Worm (Caenorhabditis elegans): ENCODE results near the gene F43C11.2.

F43C11.2 gene

DNA sequence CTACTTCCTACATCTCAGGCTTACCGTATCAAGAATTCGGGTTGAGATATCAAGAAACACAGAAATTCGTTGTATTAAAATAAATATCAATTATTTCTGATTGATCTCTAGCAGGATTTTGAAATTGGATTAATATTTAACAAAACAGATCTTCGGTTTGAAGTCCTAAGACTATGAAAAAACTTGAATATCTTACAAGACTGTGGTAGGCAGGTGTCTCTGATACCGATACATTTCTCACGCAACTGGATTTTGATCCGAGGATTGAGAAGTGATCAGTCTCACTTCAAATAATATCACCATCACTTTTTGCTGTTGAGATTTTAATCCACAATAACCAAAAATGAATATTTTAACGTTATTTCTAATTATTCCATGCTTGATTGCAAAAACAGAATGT lies 7.9 kb upstream of the F43C11.2 start, which contains the start of gene F43C11.4 (continued):
- TF ChIP-seq Y95B8A.8 (GFP tag; IDR thresholded peaks at IDR 0.05): no peak

DNA sequence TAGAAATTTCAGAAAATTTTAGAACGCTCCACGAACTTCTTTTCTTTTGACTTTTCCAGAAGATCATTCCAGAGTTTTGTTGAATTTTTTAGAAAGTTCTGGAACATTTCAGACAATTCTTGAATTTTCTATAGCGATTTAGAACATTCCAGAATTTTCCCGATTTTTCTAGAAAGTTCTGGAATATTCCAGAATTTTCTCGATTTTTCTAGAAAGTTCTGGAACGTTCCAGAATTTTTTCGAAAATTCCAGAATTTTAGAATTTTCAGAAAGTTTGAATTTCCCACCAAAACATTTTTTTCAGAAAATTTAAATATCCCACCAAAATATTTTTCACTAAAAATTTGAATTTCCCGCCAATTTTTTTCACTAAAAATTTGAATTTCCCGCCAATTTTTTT lies 6.6 kb upstream of the F43C11.2 start:
- peak; percentile 93 for TF ChIP-seq hsf-1 (GFP tag; IDR thresholded peaks at IDR 0.05)

DNA sequence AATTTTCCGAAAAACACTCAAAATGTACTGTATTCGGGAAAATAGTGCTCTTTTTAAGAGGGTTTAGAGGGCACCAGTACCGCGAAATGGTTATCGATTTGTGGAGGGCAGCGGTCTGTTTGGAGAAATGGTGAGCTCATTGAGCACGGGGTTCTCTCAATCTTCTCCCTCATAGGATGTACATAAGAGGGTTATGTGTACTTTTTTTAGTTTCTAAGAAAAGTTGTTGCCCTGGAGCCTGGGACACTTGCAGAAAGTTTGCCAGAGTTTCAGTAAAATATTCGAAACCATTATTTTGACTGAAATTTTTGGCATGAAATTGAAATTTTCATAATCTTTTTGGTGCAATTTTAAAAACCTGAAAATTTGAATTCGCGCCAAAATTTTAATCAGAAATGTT lies 2.0 kb upstream of the F43C11.2 start, which contains the start of gene F43C11.10:
TSS of gene F43C11.10 (minus strand) at position 101 of the 400 bp plus-strand sequence.
- TF ChIP-seq B0035.1 (tag; optimal IDR thresholded peaks at IDR 0.05) (no peak), ztf-3 (GFP tag; optimal IDR thresholded peaks at IDR 0.05) (no peak), egl-18 (GFP tag; IDR thresholded peaks at IDR 0.05) (no peak), F55B11.4 (tag; optimal IDR thresholded peaks at IDR 0.05; ENCODE audit: borderline replicate concordance, insufficient read depth) (no peak), ccch-3 (GFP tag; optimal IDR thresholded peaks at IDR 0.05) (no peak), attf-5 (GFP tag; optimal IDR thresholded peaks at IDR 0.05) (no peak), rec-8 (tag; optimal IDR thresholded peaks at IDR 0.05) (no peak), F49E8.2 (tag; optimal IDR thresholded peaks at IDR 0.05; ENCODE audit: insufficient read depth) (no peak), B0019.2 (GFP tag; conservative IDR thresholded peaks at IDR 0.05) (no peak), aptf-3 (GFP tag; IDR thresholded peaks at IDR 0.05) (no peak), T26A5.8 (tag; optimal IDR thresholded peaks at IDR 0.05) (no peak), ceh-58 (GFP tag; IDR thresholded peaks at IDR 0.05) (no peak), ceh-91 (GFP tag; IDR thresholded peaks at IDR 0.05) (no peak), cebp-2 (GFP tag; IDR thresholded peaks at IDR 0.05) (no peak)

DNA sequence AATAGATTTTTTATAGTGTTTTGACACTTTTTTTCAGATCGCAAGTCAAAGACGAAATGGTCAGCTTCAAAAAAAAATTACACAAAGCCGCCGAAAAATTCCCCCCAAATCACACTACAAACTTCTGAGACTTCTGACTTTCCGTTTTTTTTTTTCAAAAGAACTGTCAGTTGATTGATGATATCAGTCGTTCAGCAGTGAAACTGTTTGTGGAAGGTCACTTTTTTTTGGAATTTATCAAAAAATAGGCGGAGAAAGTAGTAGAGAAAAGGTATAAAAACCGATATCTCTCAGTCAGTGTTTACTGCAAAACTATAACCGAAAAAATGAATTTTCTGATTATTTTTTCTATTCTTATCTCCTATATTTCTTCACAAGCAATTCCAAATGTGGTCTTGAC lies 1.6 kb upstream of the F43C11.2 start, which contains the start of gene F43C11.3:
TSS of gene F43C11.3 (plus strand) at position 301 of the 400 bp plus-strand sequence.
- TF ChIP-seq ceh-58 (GFP tag; IDR thresholded peaks at IDR 0.05) (no peak), aptf-3 (GFP tag; IDR thresholded peaks at IDR 0.05) (no peak), nhr-179 (tag; optimal IDR thresholded peaks at IDR 0.05) (no peak), xnd-1 (tag; optimal IDR thresholded peaks at IDR 0.05) (no peak), B0336.3 (GFP tag; IDR thresholded peaks at IDR 0.05) (no peak)

DNA sequence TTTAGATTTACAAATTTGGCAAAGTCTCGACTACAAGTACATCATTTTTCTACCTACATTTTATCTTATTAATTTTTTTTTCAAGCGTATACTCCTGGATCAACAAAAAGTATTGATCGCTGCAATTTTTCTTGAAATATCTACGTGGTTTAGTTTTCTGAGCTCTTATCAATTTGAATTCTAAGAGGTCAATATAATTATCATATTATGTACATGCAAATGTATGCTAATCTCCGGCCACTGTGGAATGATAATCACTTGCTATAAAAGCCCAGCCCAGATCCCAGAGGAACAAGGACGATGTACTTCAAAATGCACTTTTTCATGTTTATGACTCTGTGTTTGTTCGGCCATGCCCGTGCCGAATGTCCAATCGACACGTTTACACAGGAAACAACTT lies 2.2 kb downstream of the F43C11.2 start, which contains the start of gene F43C11.1:
TSS of gene F43C11.1 (plus strand) at position 301 of the 400 bp plus-strand sequence.
- TF ChIP-seq rpc-1 (optimal IDR thresholded peaks at IDR 0.05) (no peak), rpc-1 (tag; optimal IDR thresholded peaks at IDR 0.05) (no peak), xnd-1 (tag; optimal IDR thresholded peaks at IDR 0.05) (no peak), snpc-4 (GFP tag; optimal IDR thresholded peaks at IDR 0.05) (no peak), snpc-4 (tag; optimal IDR thresholded peaks at IDR 0.05) (no peak), snpc-3.4 (tag; optimal IDR thresholded peaks at IDR 0.05) (no peak), lin-35 (GFP tag; optimal IDR thresholded peaks at IDR 0.05) (no peak), madf-8 (GFP tag; conservative IDR thresholded peaks at IDR 0.05) (no peak), die-1 (tag; optimal IDR thresholded peaks at IDR 0.05) (no peak), ceh-40 (GFP tag; IDR thresholded peaks at IDR 0.05) (no peak), gei-17 (GFP tag; optimal IDR thresholded peaks at IDR 0.05) (no peak), efl-1 (GFP tag; optimal IDR thresholded peaks at IDR 0.05) (no peak), akir-1 (GFP tag; optimal IDR thresholded peaks at IDR 0.05) (no peak), hlh-26 (GFP tag; conservative IDR thresholded peaks at IDR 0.05) (no peak), dpl-1 (GFP tag; optimal IDR thresholded peaks at IDR 0.05) (no peak), fkh-3 (tag; optimal IDR thresholded peaks at IDR 0.05) (no peak), F57C9.4 (tag; optimal IDR thresholded peaks at IDR 0.05) (no peak), hlh-12 (tag; optimal IDR thresholded peaks at IDR 0.05) (no peak), chd-7 (tag; optimal IDR thresholded peaks at IDR 0.05) (no peak), Y53F4B.3 (GFP tag; IDR thresholded peaks at IDR 0.05) (no peak)

All from whole organism, young adult.